Fruit fly (Drosophila melanogaster) whole organism, embryonic: ENCODE results near the gene Grip75.

Source experiments
- BEAF-32 ChIP-seq: fragments of 200-800 bp; sonication (Bioruptor generic); optimal IDR thresholded peaks from 3 replicates; lab custom pipeline; 2017; ENCODE audit warnings: missing biosample characterization, missing genetic modification characterization, mild to moderate bottlenecking, moderate library complexity, missing genetic modification reagents
- Bgb ChIP-seq: fragments of 200-800 bp; sonication (Bioruptor generic); IDR thresholded peaks from 2 replicates; pipeline ENCODE4 v1.3.6; 2022; ENCODE audit warnings: missing biosample characterization, missing genetic modification characterization; ENCODE audit not compliant: partially characterized antibody
- CG10366 ChIP-seq: fragments of 200-800 bp; sonication (Bioruptor generic); IDR thresholded peaks from 2 replicates; pipeline ENCODE4 v1.3.6; 2022; ENCODE audit warnings: missing biosample characterization, missing genetic modification characterization
- CG11504 ChIP-seq: fragments of 200-800 bp; sonication (Bioruptor generic); optimal IDR thresholded peaks from 3 replicates; lab custom pipeline; 2019; ENCODE audit warnings: missing biosample characterization, mild to moderate bottlenecking, missing genetic modification characterization, moderate library complexity
- CG11695 ChIP-seq: fragments of 200-800 bp; sonication (Bioruptor generic); IDR thresholded peaks from 3 replicates; pipeline ENCODE4 v1.3.6; 2022; ENCODE audit warnings: missing biosample characterization, missing genetic modification characterization
- CG12391 ChIP-seq: fragments of 200-800 bp; sonication (Bioruptor generic); optimal IDR thresholded peaks from 3 replicates; lab custom pipeline; 2018; ENCODE audit warnings: missing biosample characterization, mild to moderate bottlenecking, missing genetic modification characterization, moderate library complexity
- CG1529 ChIP-seq: fragments of 200-800 bp; sonication (Bioruptor generic); optimal IDR thresholded peaks from 3 replicates; lab custom pipeline; 2018; ENCODE audit warnings: missing biosample characterization, missing genetic modification characterization
- CG17186 ChIP-seq: fragments of 200-800 bp; sonication (Bioruptor generic); optimal IDR thresholded peaks from 3 replicates; lab custom pipeline; 2017; ENCODE audit warnings: missing biosample characterization, missing genetic modification reagents, missing genetic modification characterization
- CG18476 ChIP-seq: fragments of 200-800 bp; sonication (Bioruptor generic); optimal IDR thresholded peaks from 2 replicates; lab custom pipeline; 2016; ENCODE audit warnings: missing biosample characterization, mild to moderate bottlenecking, missing genetic modification characterization
- CG3163 ChIP-seq: fragments of 200-800 bp; sonication (Bioruptor generic); optimal IDR thresholded peaks from 3 replicates; lab custom pipeline; 2016; ENCODE audit warnings: missing biosample characterization, missing genetic modification characterization
- CG32772 ChIP-seq: fragments of 200-800 bp; sonication (Bioruptor generic); IDR thresholded peaks from 2 replicates; pipeline ENCODE4 v1.3.6; 2022; ENCODE audit warnings: missing biosample characterization, missing genetic modification characterization
- CG6854 ChIP-seq: fragments of 200-800 bp; sonication (Bioruptor generic); optimal IDR thresholded peaks from 3 replicates; lab custom pipeline; 2017; ENCODE audit warnings: missing biosample characterization, mild to moderate bottlenecking, missing genetic modification characterization
- CG7372 ChIP-seq: fragments of 200-800 bp; sonication (Bioruptor generic); IDR thresholded peaks from 2 replicates; pipeline ENCODE4 v1.3.6; 2022; ENCODE audit warnings: missing biosample characterization, missing genetic modification characterization
- CTCF ChIP-seq: fragments of 200-800 bp; sonication (Bioruptor generic); optimal IDR thresholded peaks from 2 replicates; lab custom pipeline; 2017; ENCODE audit warnings: missing biosample characterization, mild to moderate bottlenecking, missing genetic modification characterization, moderate library complexity
- Chrac-16 ChIP-seq: fragments of 200-800 bp; sonication (Bioruptor generic); optimal IDR thresholded peaks from 3 replicates; lab custom pipeline; 2016; ENCODE audit warnings: missing biosample characterization, missing genetic modification characterization
- Dek ChIP-seq: fragments of 200-800 bp; sonication (Bioruptor generic); optimal IDR thresholded peaks from 3 replicates; lab custom pipeline; 2019; ENCODE audit warnings: missing biosample characterization, mild to moderate bottlenecking, missing genetic modification characterization, moderate library complexity
- Dfd ChIP-seq, 2 experiments: fragments of >200 bp; optimal IDR thresholded peaks; 2 replicates each; lab custom pipeline; 2017; ENCODE audit warnings: missing biosample characterization in 2 of 2, missing genetic modification characterization in 2 of 2
- Dp ChIP-seq: fragments of 200-800 bp; sonication (Bioruptor generic); optimal IDR thresholded peaks from 2 replicates; lab custom pipeline; 2018; ENCODE audit warnings: missing biosample characterization, mild to moderate bottlenecking, missing genetic modification characterization, moderate library complexity
- E2f2 ChIP-seq: fragments of 200-800 bp; sonication (Bioruptor generic); IDR thresholded peaks from 2 replicates; pipeline ENCODE4 v1.3.6; 2022; ENCODE audit warnings: missing biosample characterization, missing genetic modification characterization
- HLH4C ChIP-seq: fragments of 200-800 bp; sonication (Bioruptor generic); IDR thresholded peaks from 3 replicates; pipeline ENCODE4 v1.3.6; 2022; ENCODE audit warnings: missing biosample characterization, missing genetic modification characterization; ENCODE audit not compliant: partially characterized antibody
- Hr51 ChIP-seq, 2 experiments: fragments of 200-800 bp; sonication (Bioruptor generic); optimal IDR thresholded peaks; 2 replicates in 1 of 2; 3 replicates in 1 of 2; lab custom pipeline; 2016 to 2018; ENCODE audit warnings: missing biosample characterization in 2 of 2, missing genetic modification characterization in 2 of 2, mild to moderate bottlenecking in 1 of 2, moderate library complexity in 1 of 2
- MBD-R2 ChIP-seq: fragments of 200-800 bp; sonication (Bioruptor generic); IDR thresholded peaks from 2 replicates; pipeline ENCODE4 v1.3.6; 2022; ENCODE audit warnings: missing biosample characterization, missing genetic modification characterization
- Mes4 ChIP-seq: fragments of 200-800 bp; sonication (Bioruptor generic); optimal IDR thresholded peaks from 2 replicates; lab custom pipeline; 2016; ENCODE audit warnings: missing biosample characterization, missing genetic modification characterization
- NC2β ChIP-seq: fragments of 200-800 bp; sonication (Bioruptor generic); optimal IDR thresholded peaks from 2 replicates; lab custom pipeline; 2016; ENCODE audit warnings: missing biosample characterization, missing genetic modification characterization
- Opbp ChIP-seq: fragments of 200-800 bp; sonication (Bioruptor generic); IDR thresholded peaks from 3 replicates; pipeline ENCODE4 v1.3.6; 2022; ENCODE audit warnings: missing biosample characterization, missing genetic modification characterization; ENCODE audit not compliant: partially characterized antibody
- Optix ChIP-seq: fragments of 200-800 bp; sonication (Bioruptor generic); IDR thresholded peaks from 3 replicates; pipeline ENCODE4 v1.3.6; 2022; ENCODE audit warnings: missing biosample characterization, missing genetic modification characterization
- Sry-δ ChIP-seq: fragments of 200-800 bp; sonication (Bioruptor generic); optimal IDR thresholded peaks from 2 replicates; lab custom pipeline; 2016; ENCODE audit warnings: missing biosample characterization, missing genetic modification characterization
- Xbp1 ChIP-seq: fragments of 200-800 bp; sonication (Bioruptor generic); optimal IDR thresholded peaks from 3 replicates; lab custom pipeline; 2016; ENCODE audit warnings: missing biosample characterization, mild to moderate bottlenecking, missing genetic modification characterization
- YL-1 ChIP-seq: fragments of 200-800 bp; sonication (Bioruptor generic); optimal IDR thresholded peaks from 3 replicates; lab custom pipeline; 2017; ENCODE audit warnings: missing biosample characterization, mild to moderate bottlenecking, missing genetic modification characterization
- bsh ChIP-seq, 2 experiments: fragments of 200-800 bp; sonication (Bioruptor generic); optimal IDR thresholded peaks; 2 replicates each; lab custom pipeline; 2017 to 2018; ENCODE audit warnings: mild to moderate bottlenecking in 2 of 2, missing biosample characterization in 2 of 2, missing genetic modification characterization in 2 of 2, moderate library complexity in 1 of 2
- chif ChIP-seq, 2 experiments: fragments of 200-800 bp; sonication (Bioruptor generic); optimal IDR thresholded peaks; 3 replicates each; lab custom pipeline; 2016; ENCODE audit warnings: missing biosample characterization in 2 of 2, missing genetic modification characterization in 2 of 2
- da ChIP-seq: fragments of 200-800 bp; sonication (Bioruptor generic); optimal IDR thresholded peaks from 2 replicates; lab custom pipeline; 2016; ENCODE audit warnings: missing biosample characterization, missing genetic modification characterization
- dm ChIP-seq: fragments of 200-800 bp; sonication (Bioruptor generic); optimal IDR thresholded peaks from 3 replicates; lab custom pipeline; 2016; ENCODE audit warnings: missing biosample characterization, missing genetic modification characterization
- dmrt99B ChIP-seq: fragments of 200-800 bp; sonication (Bioruptor generic); optimal IDR thresholded peaks from 2 replicates; lab custom pipeline; 2018; ENCODE audit warnings: missing biosample characterization, mild to moderate bottlenecking, missing genetic modification characterization, moderate library complexity
- ems ChIP-seq: fragments of 200-800 bp; sonication (Bioruptor generic); optimal IDR thresholded peaks from 3 replicates; lab custom pipeline; 2016; ENCODE audit warnings: missing biosample characterization, missing genetic modification characterization
- exex ChIP-seq: fragments of 200-800 bp; sonication (Bioruptor generic); optimal IDR thresholded peaks from 4 replicates; lab custom pipeline; 2018; ENCODE audit warnings: missing biosample characterization, mild to moderate bottlenecking, missing genetic modification characterization, moderate library complexity
- hkb ChIP-seq, 2 experiments: fragments of 200-800 bp in 1 of 2; fragments of >200 bp in 1 of 2; sonication (Bioruptor generic) in 1 of 2; IDR thresholded peaks in 1 of 2; optimal IDR thresholded peaks in 1 of 2; 2 replicates each; pipeline versions ENCODE4 v1.3.6 to Lab custom; 2017 to 2022; ENCODE audit warnings: missing biosample characterization in 1 of 2, missing genetic modification characterization in 1 of 2
- kni ChIP-seq: fragments of 200-800 bp; sonication (Bioruptor generic); optimal IDR thresholded peaks from 3 replicates; lab custom pipeline; 2017; ENCODE audit warnings: mild to moderate bottlenecking, missing biosample characterization, missing genetic modification reagents, missing genetic modification characterization
- knrl ChIP-seq: fragments of 200-800 bp; sonication (Bioruptor generic); IDR thresholded peaks from 3 replicates; pipeline ENCODE4 v1.3.6; 2022; ENCODE audit warnings: missing biosample characterization, missing genetic modification characterization; ENCODE audit not compliant: partially characterized antibody
- nom ChIP-seq: fragments of 200-800 bp; sonication (Bioruptor generic); optimal IDR thresholded peaks from 2 replicates; lab custom pipeline; 2017; ENCODE audit warnings: missing biosample characterization, missing genetic modification characterization, mild to moderate bottlenecking, moderate library complexity, missing genetic modification reagents
- otp ChIP-seq: fragments of 200-800 bp; sonication (Bioruptor generic); IDR thresholded peaks from 3 replicates; pipeline ENCODE4, ENCODE4 v1.3.6; 2022; ENCODE audit warnings: missing biosample characterization, missing genetic modification characterization
- pb ChIP-seq: fragments of 200-800 bp; sonication (Bioruptor generic); optimal IDR thresholded peaks from 3 replicates; lab custom pipeline; 2016; ENCODE audit warnings: missing biosample characterization, missing genetic modification characterization
- ro ChIP-seq: fragments of 200-800 bp; sonication (Bioruptor generic); IDR thresholded peaks from 2 replicates; pipeline ENCODE4 v1.3.6; 2022; ENCODE audit warnings: missing biosample characterization, missing genetic modification characterization
- sisA ChIP-seq: fragments of 200-800 bp; sonication (Bioruptor generic); IDR thresholded peaks from 2 replicates; pipeline ENCODE4 v1.3.6; 2022; ENCODE audit warnings: missing biosample characterization, missing genetic modification characterization
- slbo ChIP-seq: fragments of 200-800 bp; sonication (Bioruptor generic); IDR thresholded peaks from 2 replicates; pipeline ENCODE4 v1.3.6; 2022; ENCODE audit warnings: missing biosample characterization, missing genetic modification characterization
- twi ChIP-seq: fragments of 200-800 bp; optimal IDR thresholded peaks from 2 replicates; lab custom pipeline; 2019; ENCODE audit warnings: missing biosample characterization, mild to moderate bottlenecking, missing genetic modification characterization, moderate library complexity
- unc-4 ChIP-seq: fragments of 200-800 bp; sonication (Bioruptor generic); IDR thresholded peaks from 2 replicates; pipeline ENCODE4 v1.3.6; 2022; ENCODE audit warnings: missing biosample characterization, missing genetic modification characterization; ENCODE audit not compliant: partially characterized antibody
- vnd ChIP-seq: fragments of 200-800 bp; sonication (Bioruptor generic); IDR thresholded peaks from 3 replicates; pipeline ENCODE4 v1.3.6; 2022; ENCODE audit warnings: missing biosample characterization, missing genetic modification characterization; ENCODE audit not compliant: partially characterized antibody
- vvl ChIP-seq: fragments of 200-800 bp; sonication (Bioruptor generic); IDR thresholded peaks from 2 replicates; pipeline ENCODE4 v1.3.6; 2022; ENCODE audit warnings: missing biosample characterization, missing genetic modification characterization
- wek ChIP-seq: fragments of 200-800 bp; sonication (Bioruptor generic); optimal IDR thresholded peaks from 3 replicates; lab custom pipeline; 2018; ENCODE audit warnings: missing biosample characterization, mild to moderate bottlenecking, missing genetic modification characterization, moderate library complexity

The Grip75 gene

dm6 chr2L:10479859-10480258, 3.2 kb upstream of the Grip75 start (continued):
- peak; percentile 2 for TF ChIP-seq nom (GFP tag; lab: Kevin White, UChicago)
- peak; percentile 29 for TF ChIP-seq CTCF (GFP tag; lab: Kevin White, UChicago)
- no peak for TF ChIP-seq CG10366 (GFP tag; lab: Robert Waterston, UW)
- TF ChIP-seq Dp (GFP tag; lab: Kevin White, UChicago): peak; percentile 99
- TF ChIP-seq ems (GFP tag; lab: Kevin White, UChicago): no peak
- TF ChIP-seq bsh (GFP tag; optimal IDR thresholded peaks at IDR 0.05; lab: Kevin White, UChicago): no peak
- no peak for TF ChIP-seq Optix (GFP tag; lab: Robert Waterston, UW)
- peak; percentile 23; the same call in 1 of the 3 replicates for TF ChIP-seq Opbp
- TF ChIP-seq ro (GFP tag; lab: Robert Waterston, UW): no peak
- no peak for TF ChIP-seq NC2β (GFP tag; lab: Kevin White, UChicago)
- no peak for TF ChIP-seq CG6854 (GFP tag; lab: Kevin White, UChicago)
- TF ChIP-seq CG17186: no peak
- TF ChIP-seq chif (GFP tag; optimal IDR thresholded peaks at IDR 0.05; lab: Kevin White, UChicago): no peak
- TF ChIP-seq CG3163 (GFP tag; lab: Kevin White, UChicago): no peak
- TF ChIP-seq Hr51 (GFP tag; optimal IDR thresholded peaks at IDR 0.05; lab: Kevin White, UChicago): no peak
- TF ChIP-seq dm (GFP tag; lab: Kevin White, UChicago): no peak
- no peak for TF ChIP-seq CG1529 (GFP tag; lab: Kevin White, UChicago)
- peak; percentile 75 for TF ChIP-seq exex (tag; lab: Kevin White, UChicago)
- peak; percentile 6; the same call in 1 of the 3 replicates for TF ChIP-seq knrl (GFP tag; lab: Robert Waterston, UW)
- TF ChIP-seq slbo (GFP tag; lab: Robert Waterston, UW): no peak
- TF ChIP-seq vvl (GFP tag; lab: Robert Waterston, UW): no peak
- peak; percentile 45; the same call in 1 of the 2 replicates for TF ChIP-seq unc-4 (GFP tag; lab: Robert Waterston, UW)
- no peak for TF ChIP-seq YL-1 (GFP tag; lab: Kevin White, UChicago)
- TF ChIP-seq otp (GFP tag; lab: Robert Waterston, UW): no peak
- TF ChIP-seq Chrac-16 (GFP tag; lab: Kevin White, UChicago): no peak
- TF ChIP-seq Sry-δ (GFP tag; lab: Kevin White, UChicago): peak; percentile 80
- no peak for TF ChIP-seq CG12391
- no peak for TF ChIP-seq vnd
- TF ChIP-seq CG7372: no peak
- no peak for TF ChIP-seq Dfd (GFP tag; optimal IDR thresholded peaks at IDR 0.05; lab: Kevin White, UChicago)
- TF ChIP-seq kni (GFP tag; lab: Kevin White, UChicago): peak; percentile 44
- no peak for TF ChIP-seq CG32772 (GFP tag; lab: Robert Waterston, UW)
- TF ChIP-seq pb (GFP tag; lab: Kevin White, UChicago): no peak
- TF ChIP-seq da: no peak
- no peak for TF ChIP-seq hkb (optimal IDR thresholded peaks at IDR 0.05; lab: Kevin White, UChicago)
- no peak for TF ChIP-seq hkb (GFP tag; IDR thresholded peaks at IDR 0.05; lab: Robert Waterston, UW)
- peak; percentile 8 for TF ChIP-seq wek
- no peak for TF ChIP-seq Mes4 (GFP tag; lab: Kevin White, UChicago)
- TF ChIP-seq Dek: no peak
- no peak for TF ChIP-seq CG18476 (GFP tag; lab: Kevin White, UChicago)
- peak; percentile 63 for TF ChIP-seq BEAF-32 (GFP tag; lab: Kevin White, UChicago)
- peak; percentile 21; the same call in 1 of the 3 replicates for TF ChIP-seq HLH4C (GFP tag; lab: Robert Waterston, UW)
- TF ChIP-seq Xbp1 (GFP tag; lab: Kevin White, UChicago): no peak
- no peak for TF ChIP-seq sisA (GFP tag; lab: Robert Waterston, UW)
- no peak for TF ChIP-seq CG11504 (tag; lab: Kevin White, UChicago)
- TF ChIP-seq CG11695 (GFP tag; lab: Robert Waterston, UW): no peak
- no peak for TF ChIP-seq twi (tag; lab: Kevin White, UChicago)
- TF ChIP-seq Bgb (GFP tag; lab: Robert Waterston, UW): peak; percentile 34; the same call in 1 of the 2 replicates
- peak; percentile 97 for TF ChIP-seq E2f2 (GFP tag; lab: Robert Waterston, UW)
- TF ChIP-seq MBD-R2: peak; percentile 34; the same call in 1 of the 2 replicates
- no peak for TF ChIP-seq dmrt99B
